Worm (Caenorhabditis elegans) whole organism, early embryonic: ENCODE data around the gene B0454.6.

Experiments used
- flt-1 ChIP-seq: fragments of 200-800 bp; sonication (Bioruptor generic); IDR thresholded peaks from 2 replicates; pipeline ENCODE4 v1.3.6; 2022; ENCODE audit warnings: missing genetic modification characterization, missing compliant biosample characterization
- pes-1 ChIP-seq: fragments of 200-800 bp; sonication (Bioruptor generic); IDR thresholded peaks from 2 replicates; pipeline ENCODE4 v1.3.6; 2022; ENCODE audit warnings: missing genetic modification reagents, missing genetic modification characterization, missing compliant biosample characterization
- sea-1 ChIP-seq: fragments of 200-800 bp; sonication (Bioruptor generic); conservative IDR thresholded peaks from 2 replicates; pipeline ENCODE4 v1.3.6; 2022; ENCODE audit warnings: missing genetic modification characterization, missing compliant biosample characterization
- tbx-11 ChIP-seq: fragments of 200-800 bp; sonication (Bioruptor generic); IDR thresholded peaks from 2 replicates; pipeline ENCODE4 v1.3.6; 2022; ENCODE audit warnings: missing genetic modification characterization, missing compliant biosample characterization

ce11 chrII:3024655-3025054, 7.9 kb upstream of the B0454.6 start:
- TF ChIP-seq flt-1 (GFP tag; lab: Robert Waterston, UW): no peak
- TF ChIP-seq tbx-11 (GFP tag; lab: Robert Waterston, UW): no peak
- TF ChIP-seq pes-1: no peak
- no peak for TF ChIP-seq sea-1
